Worm (Caenorhabditis elegans) whole organism, late embryonic: Measurements from ENCODE around the gene F21F8.5.

Source experiments
- C08G9.2 ChIP-seq: sonication (generic microtip); optimal IDR thresholded peaks from 2 replicates; lab custom pipeline; 2016; ENCODE audit warnings: mild to moderate bottlenecking, missing genetic modification characterization, moderate library complexity, missing compliant biosample characterization
- C38D4.7 ChIP-seq: fragments of 200-800 bp; sonication (Bioruptor generic); optimal IDR thresholded peaks from 2 replicates; lab custom pipeline; 2018; ENCODE audit warnings: mild to moderate bottlenecking, missing genetic modification characterization, moderate library complexity, missing compliant biosample characterization
- F13H6.1 ChIP-seq: sonication (generic microtip); optimal IDR thresholded peaks from 2 replicates; lab custom pipeline; 2016; ENCODE audit warnings: missing genetic modification characterization, missing compliant biosample characterization
- K09A11.1 ChIP-seq: sonication (generic microtip); optimal IDR thresholded peaks from 2 replicates; lab custom pipeline; 2017; ENCODE audit warnings: antibody characterized with exemption, mild to moderate bottlenecking, missing genetic modification characterization, missing compliant biosample characterization; ENCODE audit not compliant: insufficient read depth
- T23F11.4 ChIP-seq: fragments of 200-800 bp; sonication (Bioruptor generic); optimal IDR thresholded peaks from 2 replicates; lab custom pipeline; 2018; ENCODE audit warnings: mild to moderate bottlenecking, missing genetic modification characterization, missing compliant biosample characterization
- ahr-1 ChIP-seq: sonication (generic microtip); optimal IDR thresholded peaks from 2 replicates; lab custom pipeline; 2016; ENCODE audit warnings: missing genetic modification characterization, missing compliant biosample characterization
- ceh-14 ChIP-seq: sonication (generic microtip); optimal IDR thresholded peaks from 2 replicates; lab custom pipeline; 2016; ENCODE audit warnings: missing genotype, missing genetic modification characterization, missing compliant biosample characterization
- ceh-18 ChIP-seq: sonication (generic microtip); optimal IDR thresholded peaks from 2 replicates; lab custom pipeline; 2016; ENCODE audit warnings: missing genetic modification characterization, missing compliant biosample characterization
- ceh-2 ChIP-seq: sonication (generic microtip); optimal IDR thresholded peaks from 2 replicates; lab custom pipeline; 2016; ENCODE audit warnings: missing genotype, missing genetic modification characterization, missing compliant biosample characterization
- ceh-22 ChIP-seq: sonication (generic microtip); optimal IDR thresholded peaks from 2 replicates; lab custom pipeline; 2017; ENCODE audit warnings: missing biosample characterization, missing genetic modification characterization
- ceh-30 ChIP-seq: fragments of 150-350 bp; optimal IDR thresholded peaks from 2 replicates; lab custom pipeline; 2014; ENCODE audit warnings: missing biosample characterization, missing genetic modification characterization
- ceh-31 ChIP-seq: sonication (generic microtip); optimal IDR thresholded peaks from 2 replicates; lab custom pipeline; 2016; ENCODE audit warnings: missing genetic modification characterization, missing compliant biosample characterization
- ceh-45 ChIP-seq: fragments of 200-800 bp; sonication (Bioruptor generic); IDR thresholded peaks from 2 replicates; pipeline ENCODE4 v1.3.6; 2022; ENCODE audit warnings: missing genetic modification reagents, missing genetic modification characterization, missing compliant biosample characterization
- ceh-9 ChIP-seq: sonication (generic microtip); optimal IDR thresholded peaks from 2 replicates; lab custom pipeline; 2016; ENCODE audit warnings: mild to moderate bottlenecking, missing genetic modification characterization, inconsistent platforms, missing compliant biosample characterization
- dmd-4 ChIP-seq: sonication (generic microtip); optimal IDR thresholded peaks from 2 replicates; lab custom pipeline; 2016; ENCODE audit warnings: borderline replicate concordance, missing genetic modification characterization, missing compliant biosample characterization
- dve-1 ChIP-seq: sonication (generic microtip); optimal IDR thresholded peaks from 2 replicates; lab custom pipeline; 2017; ENCODE audit warnings: antibody characterized with exemption, mild to moderate bottlenecking, missing genetic modification characterization, missing compliant biosample characterization
- elt-2 ChIP-seq: sonication (generic microtip); optimal IDR thresholded peaks from 2 replicates; lab custom pipeline; 2016; ENCODE audit warnings: missing genetic modification reagents, missing genetic modification characterization, missing compliant biosample characterization
- elt-4 ChIP-seq: sonication (generic microtip); optimal IDR thresholded peaks from 2 replicates; lab custom pipeline; 2016; ENCODE audit warnings: missing genetic modification characterization, missing compliant biosample characterization
- eyg-1 ChIP-seq: sonication (generic microtip); optimal IDR thresholded peaks from 2 replicates; lab custom pipeline; 2016; ENCODE audit warnings: missing genotype, missing genetic modification characterization, missing compliant biosample characterization
- fax-1 ChIP-seq: sonication (generic microtip); optimal IDR thresholded peaks from 2 replicates; lab custom pipeline; 2016; ENCODE audit warnings: missing genotype, missing genetic modification characterization, missing compliant biosample characterization
- fkh-10 ChIP-seq: fragments of 150-350 bp; optimal IDR thresholded peaks from 2 replicates; lab custom pipeline; 2014; ENCODE audit warnings: missing biosample characterization, missing genetic modification reagents, missing genetic modification characterization
- hlh-6 ChIP-seq: sonication (generic microtip); optimal IDR thresholded peaks from 2 replicates; lab custom pipeline; 2016; ENCODE audit warnings: missing genotype, missing genetic modification characterization, missing compliant biosample characterization
- odd-2 ChIP-seq: sonication (generic microtip); optimal IDR thresholded peaks from 2 replicates; lab custom pipeline; 2017; ENCODE audit warnings: antibody characterized with exemption, mild to moderate bottlenecking, missing genetic modification characterization, missing compliant biosample characterization
- pag-3 ChIP-seq: sonication (generic microtip); optimal IDR thresholded peaks from 2 replicates; lab custom pipeline; 2016; ENCODE audit warnings: missing compliant biosample characterization, missing genetic modification characterization, borderline replicate concordance
- pha-2 ChIP-seq: sonication (generic microtip); optimal IDR thresholded peaks from 2 replicates; lab custom pipeline; 2017; ENCODE audit warnings: mild to moderate bottlenecking, missing genetic modification characterization, missing compliant biosample characterization
- pha-4 ChIP-seq: fragments of 150-350 bp; optimal IDR thresholded peaks from 2 replicates; lab custom pipeline; 2018; ENCODE audit warnings: missing biosample characterization, missing genetic modification reagents, missing genetic modification characterization
- pqm-1 ChIP-seq: sonication (generic microtip); optimal IDR thresholded peaks from 2 replicates; lab custom pipeline; 2016; ENCODE audit warnings: missing genetic modification characterization, missing compliant biosample characterization
- pros-1 ChIP-seq: fragments of 150-350 bp; optimal IDR thresholded peaks from 2 replicates; lab custom pipeline; 2014; ENCODE audit warnings: missing biosample characterization, missing genetic modification reagents, missing genetic modification characterization
- ref-2 ChIP-seq: sonication (generic microtip); optimal IDR thresholded peaks from 2 replicates; lab custom pipeline; 2016; ENCODE audit warnings: missing genetic modification characterization, missing compliant biosample characterization
- sdc-2 ChIP-seq: sonication (generic microtip); optimal IDR thresholded peaks from 2 replicates; lab custom pipeline; 2016; ENCODE audit warnings: missing genotype, missing genetic modification characterization, missing compliant biosample characterization
- sox-2 ChIP-seq: fragments of 200-800 bp; sonication (Bioruptor generic); IDR thresholded peaks from 2 replicates; pipeline ENCODE4 v1.3.6; 2022; ENCODE audit warnings: missing genetic modification reagents, missing genetic modification characterization, missing compliant biosample characterization
- syd-9 ChIP-seq: sonication (generic microtip); optimal IDR thresholded peaks from 2 replicates; lab custom pipeline; 2016; ENCODE audit warnings: mild to moderate bottlenecking, missing genetic modification characterization, moderate library complexity, missing compliant biosample characterization
- tbx-2 ChIP-seq: sonication (generic microtip); optimal IDR thresholded peaks from 2 replicates; lab custom pipeline; 2016; ENCODE audit warnings: missing genetic modification characterization, missing compliant biosample characterization
- tbx-7 ChIP-seq: sonication (generic microtip); optimal IDR thresholded peaks from 2 replicates; lab custom pipeline; 2016; ENCODE audit warnings: missing genotype, missing genetic modification characterization, missing compliant biosample characterization
- unc-3 ChIP-seq, 2 experiments: fragments of 200-800 bp in 1 of 2; sonication (Bioruptor generic) in 1 of 2; sonication (generic microtip) in 1 of 2; conservative IDR thresholded peaks in 1 of 2; optimal IDR thresholded peaks in 1 of 2; 2 replicates each; pipeline versions ENCODE4 v1.3.6 to Lab custom; 2016 to 2022; ENCODE audit warnings: missing compliant biosample characterization in 2 of 2, missing genetic modification characterization in 2 of 2, missing genetic modification reagents in 1 of 2
- unc-42 ChIP-seq: sonication (generic microtip); optimal IDR thresholded peaks from 2 replicates; lab custom pipeline; 2016; ENCODE audit warnings: missing genotype, missing genetic modification characterization, missing compliant biosample characterization
- unc-86 ChIP-seq: sonication (generic microtip); optimal IDR thresholded peaks from 2 replicates; lab custom pipeline; 2016; ENCODE audit warnings: missing genetic modification characterization, missing compliant biosample characterization
- ztf-16 ChIP-seq: sonication (generic microtip); optimal IDR thresholded peaks from 2 replicates; lab custom pipeline; 2017; ENCODE audit warnings: missing genetic modification characterization, missing compliant biosample characterization

The F21F8.5 gene

DNA sequence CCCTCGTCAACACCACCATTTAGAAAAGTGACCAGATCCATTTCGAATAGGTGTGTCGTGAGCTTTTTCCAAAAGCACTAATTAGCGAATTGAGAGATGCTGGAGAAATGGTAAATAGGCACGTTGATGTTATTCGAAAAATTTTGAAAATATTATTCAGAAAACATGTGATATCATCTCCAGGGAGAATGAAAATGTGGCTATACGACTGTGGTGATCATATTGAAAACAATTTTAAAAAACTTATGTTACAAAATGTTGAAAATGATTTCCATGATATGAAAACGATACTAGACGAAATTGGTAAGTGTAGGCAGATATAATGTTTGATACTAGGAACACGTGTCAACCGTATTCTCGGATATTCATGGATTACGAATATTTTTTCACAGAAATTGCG lies 39.3 kb downstream of the F21F8.5 start, which contains the start of gene K07C11.10:
Gene K07C11.10 (minus strand): TSS at position 101 of the 400 bp plus-strand sequence.
- TF ChIP-seq unc-3 (GFP tag; conservative IDR thresholded peaks at IDR 0.05; lab: Robert Waterston, UW): no peak
- no peak for TF ChIP-seq unc-3 (tag; optimal IDR thresholded peaks at IDR 0.05; lab: Kevin White, UChicago)
- no peak for TF ChIP-seq ahr-1 (tag; lab: Kevin White, UChicago)
- TF ChIP-seq odd-2: no peak
- TF ChIP-seq unc-86 (tag; lab: Kevin White, UChicago): no peak
- no peak for TF ChIP-seq F13H6.1
- no peak for TF ChIP-seq ceh-22
- TF ChIP-seq dve-1: no peak
- no peak for TF ChIP-seq ceh-18
- no peak for TF ChIP-seq fax-1 (tag; lab: Kevin White, UChicago)
- no peak for TF ChIP-seq pqm-1
- no peak for TF ChIP-seq ztf-16 (tag; lab: Kevin White, UChicago)
- no peak for TF ChIP-seq ceh-45 (GFP tag; lab: Robert Waterston, UW)
- no peak for TF ChIP-seq sox-2 (GFP tag; lab: Robert Waterston, UW)
- TF ChIP-seq syd-9 (tag; lab: Kevin White, UChicago): no peak
- TF ChIP-seq tbx-2: no peak
- no peak for TF ChIP-seq ceh-9 (tag; lab: Kevin White, UChicago)
- TF ChIP-seq hlh-6: no peak
- TF ChIP-seq C38D4.7 (GFP tag; lab: Kevin White, UChicago): no peak
- TF ChIP-seq tbx-7: no peak
- TF ChIP-seq, all 69 proteins: peak for 0

DNA sequence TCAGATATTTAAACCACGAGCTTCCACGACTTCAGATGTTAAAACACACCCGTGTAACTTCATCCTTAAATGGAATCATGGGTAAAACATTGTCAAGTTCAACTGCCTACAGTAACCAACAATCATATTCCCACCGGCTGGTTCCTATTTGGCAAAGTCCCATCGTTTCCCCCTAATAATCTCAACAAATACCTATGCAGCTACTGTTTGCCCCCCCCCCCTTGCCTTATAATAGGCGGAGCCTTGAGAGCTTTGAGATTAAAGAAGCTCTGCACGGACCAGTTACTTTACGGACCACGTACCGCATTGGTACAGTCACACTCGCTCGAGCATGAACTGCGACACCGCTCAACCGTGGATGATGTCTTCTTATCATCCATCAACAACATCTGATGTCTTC lies 41.5 kb downstream of the F21F8.5 start, which contains the start of gene pax-1:
Gene pax-1 (plus strand): TSS at position 301 of the 400 bp plus-strand sequence.
- TF ChIP-seq sdc-2 (tag; lab: Kevin White, UChicago) (no peak), pros-1 (tag; lab: Kevin White, UChicago) (no peak), ceh-14 (tag; lab: Kevin White, UChicago) (no peak), fax-1 (tag; lab: Kevin White, UChicago) (no peak), C38D4.7 (GFP tag; lab: Kevin White, UChicago) (no peak), C08G9.2 (tag; lab: Kevin White, UChicago) (no peak), elt-4 (no peak), ceh-31 (tag; lab: Kevin White, UChicago) (no peak), K09A11.1 (tag; lab: Kevin White, UChicago) (no peak), ceh-30 (tag; lab: Kevin White, UChicago) (no peak), pha-2 (no peak), pha-4 (no peak), tbx-7 (no peak), ceh-18 (no peak), T23F11.4 (no peak), ref-2 (tag; lab: Kevin White, UChicago) (no peak), dmd-4 (tag; lab: Kevin White, UChicago) (no peak), elt-2 (tag; lab: Kevin White, UChicago) (no peak)
- TF ChIP-seq, all 69 proteins: peak for 0

DNA sequence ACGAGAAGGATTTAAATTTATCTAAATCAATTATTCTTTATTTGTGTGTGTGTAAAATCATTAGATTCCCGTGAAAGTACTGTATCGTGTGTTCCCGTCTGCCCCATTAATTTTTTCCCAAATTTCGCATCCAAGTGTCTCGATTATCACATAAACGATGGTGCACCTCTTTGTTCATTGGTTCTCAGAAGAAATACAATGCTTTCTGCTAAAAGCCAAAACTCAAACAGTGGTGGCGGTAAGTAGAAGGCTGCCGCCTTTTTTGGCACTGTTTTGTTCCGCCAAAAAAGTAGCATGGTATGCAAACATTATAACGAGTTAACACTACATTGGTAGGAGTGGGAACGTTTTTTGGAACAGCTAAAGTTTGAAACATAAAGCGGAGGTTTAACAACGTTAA lies 42.7 kb downstream of the F21F8.5 start:
- TF ChIP-seq dmd-4 (tag; lab: Kevin White, UChicago) (no peak), unc-42 (no peak), fkh-10 (GFP tag; lab: Kevin White, UChicago) (no peak), eyg-1 (no peak), C38D4.7 (GFP tag; lab: Kevin White, UChicago) (no peak), unc-86 (tag; lab: Kevin White, UChicago) (no peak), tbx-2 (no peak), ceh-2 (tag; lab: Kevin White, UChicago) (no peak), pag-3 (tag; lab: Kevin White, UChicago) (no peak), ceh-45 (GFP tag; lab: Robert Waterston, UW) (no peak)
